Fruit fly (Drosophila melanogaster) whole organism, embryonic: ENCODE data around the gene CG34148.

ENCODE experiments used
- CG13287 ChIP-seq: fragments of 200-800 bp; sonication (Bioruptor generic); IDR thresholded peaks from 2 replicates; pipeline ENCODE4 v1.3.6; 2022; ENCODE audit warnings: missing biosample characterization, missing genetic modification characterization; ENCODE audit not compliant: partially characterized antibody
- CG2116 ChIP-seq: fragments of 200-800 bp; sonication (Bioruptor generic); optimal IDR thresholded peaks from 3 replicates; lab custom pipeline; 2018; ENCODE audit warnings: missing biosample characterization, mild to moderate bottlenecking, missing genetic modification characterization
- CG2712 ChIP-seq: fragments of 200-800 bp; optimal IDR thresholded peaks from 3 replicates; lab custom pipeline; 2019; ENCODE audit warnings: missing biosample characterization, mild to moderate bottlenecking, missing genetic modification characterization, moderate library complexity
- CG2875 ChIP-seq: fragments of 200-800 bp; sonication (Bioruptor generic); optimal IDR thresholded peaks from 2 replicates; lab custom pipeline; 2017; ENCODE audit warnings: missing biosample characterization, mild to moderate bottlenecking, missing genetic modification characterization, missing genetic modification reagents
- CG3995 ChIP-seq: fragments of 200-800 bp; sonication (Bioruptor generic); optimal IDR thresholded peaks from 3 replicates; lab custom pipeline; 2016; ENCODE audit warnings: missing biosample characterization, missing genetic modification characterization
- CG4282 ChIP-seq: fragments of 200-800 bp; sonication (Bioruptor generic); optimal IDR thresholded peaks from 2 replicates; lab custom pipeline; 2016; ENCODE audit warnings: missing biosample characterization, missing genetic modification characterization
- CG5180 ChIP-seq: fragments of 200-800 bp; sonication (Bioruptor generic); optimal IDR thresholded peaks from 3 replicates; lab custom pipeline; 2017; ENCODE audit warnings: missing biosample characterization, missing genetic modification characterization, mild to moderate bottlenecking, moderate library complexity, missing genetic modification reagents
- CG6765 ChIP-seq: fragments of 200-800 bp; sonication (Bioruptor generic); optimal IDR thresholded peaks from 3 replicates; lab custom pipeline; 2017; ENCODE audit warnings: missing biosample characterization, mild to moderate bottlenecking, missing genetic modification characterization
- CG7745 ChIP-seq: fragments of 200-800 bp; sonication (Bioruptor generic); optimal IDR thresholded peaks from 2 replicates; lab custom pipeline; 2018; ENCODE audit warnings: missing biosample characterization, mild to moderate bottlenecking, missing genetic modification characterization, moderate library complexity
- CG7839 ChIP-seq: fragments of 200-800 bp; sonication (Bioruptor generic); optimal IDR thresholded peaks from 3 replicates; lab custom pipeline; 2018; ENCODE audit warnings: missing biosample characterization, mild to moderate bottlenecking, missing genetic modification characterization, moderate library complexity
- CG7963 ChIP-seq: fragments of 200-800 bp; sonication (Bioruptor generic); IDR thresholded peaks from 3 replicates; pipeline ENCODE4 v1.3.6; 2022; ENCODE audit warnings: missing biosample characterization, missing genetic modification characterization; ENCODE audit not compliant: partially characterized antibody
- D ChIP-seq, 2 experiments: fragments of 200-800 bp in 1 of 2; fragments of >200 bp in 1 of 2; sonication (Bioruptor generic) in 1 of 2; optimal IDR thresholded peaks; 2 replicates in 1 of 2; 3 replicates in 1 of 2; lab custom pipeline; 2017; ENCODE audit warnings: mild to moderate bottlenecking in 1 of 2, missing biosample characterization in 1 of 2, missing genetic modification characterization in 1 of 2, missing genetic modification reagents in 1 of 2
- Gsc ChIP-seq: fragments of 200-800 bp; sonication (Bioruptor generic); IDR thresholded peaks from 2 replicates; pipeline ENCODE4 v1.3.6; 2022; ENCODE audit warnings: missing biosample characterization, missing genetic modification characterization
- MBD-R2 ChIP-seq: fragments of 200-800 bp; sonication (Bioruptor generic); IDR thresholded peaks from 2 replicates; pipeline ENCODE4 v1.3.6; 2022; ENCODE audit warnings: missing biosample characterization, missing genetic modification characterization
- Oaz ChIP-seq: fragments of 200-800 bp; sonication (Bioruptor generic); IDR thresholded peaks from 2 replicates; pipeline ENCODE4 v1.3.6; 2022; ENCODE audit warnings: missing biosample characterization, missing genetic modification characterization
- Pdp1 ChIP-seq, 2 experiments: fragments of 200-800 bp; sonication (Bioruptor generic); optimal IDR thresholded peaks; 3 replicates each; lab custom pipeline; 2016; ENCODE audit warnings: missing biosample characterization in 2 of 2, missing genetic modification characterization in 2 of 2, mild to moderate bottlenecking in 1 of 2, moderate library complexity in 1 of 2
- ash1 ChIP-seq: fragments of 200-800 bp; sonication (Bioruptor generic); optimal IDR thresholded peaks from 2 replicates; lab custom pipeline; 2018; ENCODE audit warnings: missing biosample characterization, mild to moderate bottlenecking, missing genetic modification characterization
- chm ChIP-seq: fragments of 200-800 bp; sonication (Bioruptor generic); IDR thresholded peaks from 2 replicates; pipeline ENCODE4 v1.3.6; 2022; ENCODE audit warnings: missing biosample characterization, missing genetic modification characterization
- crol ChIP-seq: fragments of 200-800 bp; sonication (Bioruptor generic); IDR thresholded peaks from 2 replicates; pipeline ENCODE4 v1.3.6; 2022; ENCODE audit warnings: missing biosample characterization, missing genetic modification characterization
- crp ChIP-seq, 2 experiments: fragments of 200-800 bp; sonication (Bioruptor generic); optimal IDR thresholded peaks; 2 replicates in 1 of 2; 3 replicates in 1 of 2; lab custom pipeline; 2017; ENCODE audit warnings: missing biosample characterization in 2 of 2, missing genetic modification characterization in 2 of 2, mild to moderate bottlenecking in 1 of 2, moderate library complexity in 1 of 2
- dan ChIP-seq: fragments of 200-800 bp; sonication (Bioruptor generic); IDR thresholded peaks from 2 replicates; pipeline ENCODE4 v1.3.6; 2022; ENCODE audit warnings: missing biosample characterization, missing genetic modification characterization
- emc ChIP-seq: fragments of 200-800 bp; sonication (Bioruptor generic); optimal IDR thresholded peaks from 2 replicates; lab custom pipeline; 2016; ENCODE audit warnings: missing biosample characterization, missing genetic modification characterization
- ewg ChIP-seq: fragments of 200-800 bp; sonication (Bioruptor generic); optimal IDR thresholded peaks from 3 replicates; lab custom pipeline; 2017; ENCODE audit warnings: mild to moderate bottlenecking, missing biosample characterization, missing genetic modification reagents, missing genetic modification characterization
- gcm ChIP-seq: fragments of 200-800 bp; sonication (Bioruptor generic); optimal IDR thresholded peaks from 2 replicates; lab custom pipeline; 2019; ENCODE audit warnings: missing biosample characterization, mild to moderate bottlenecking, missing genetic modification characterization, moderate library complexity
- grau ChIP-seq: fragments of 200-800 bp; optimal IDR thresholded peaks from 3 replicates; lab custom pipeline; 2019; ENCODE audit warnings: missing biosample characterization, mild to moderate bottlenecking, missing genetic modification characterization, moderate library complexity
- gsb-n ChIP-seq: fragments of 200-800 bp; sonication (Bioruptor generic); optimal IDR thresholded peaks from 3 replicates; lab custom pipeline; 2018; ENCODE audit warnings: missing biosample characterization, mild to moderate bottlenecking, missing genetic modification characterization
- hbn ChIP-seq: fragments of 200-800 bp; sonication (Bioruptor generic); IDR thresholded peaks from 2 replicates; pipeline ENCODE4 v1.3.6; 2022; ENCODE audit warnings: missing biosample characterization, missing genetic modification characterization; ENCODE audit not compliant: partially characterized antibody
- hkb ChIP-seq, 2 experiments: fragments of 200-800 bp in 1 of 2; fragments of >200 bp in 1 of 2; sonication (Bioruptor generic) in 1 of 2; IDR thresholded peaks in 1 of 2; optimal IDR thresholded peaks in 1 of 2; 2 replicates each; pipeline versions ENCODE4 v1.3.6 to Lab custom; 2017 to 2022; ENCODE audit warnings: missing biosample characterization in 1 of 2, missing genetic modification characterization in 1 of 2
- kay ChIP-seq: fragments of 200-800 bp; sonication (Bioruptor generic); optimal IDR thresholded peaks from 2 replicates; lab custom pipeline; 2016; ENCODE audit warnings: missing biosample characterization, missing genetic modification characterization
- lov ChIP-seq, 2 experiments: fragments of 200-800 bp in 1 of 2; fragments of >200 bp in 1 of 2; sonication (Bioruptor generic) in 1 of 2; IDR thresholded peaks in 1 of 2; optimal IDR thresholded peaks in 1 of 2; 2 replicates in 1 of 2; 3 replicates in 1 of 2; pipeline versions ENCODE4 v1.3.6 to Lab custom; 2017 to 2022; ENCODE audit warnings: missing biosample characterization in 1 of 2, missing genetic modification characterization in 1 of 2
- onecut ChIP-seq: fragments of 200-800 bp; sonication (Bioruptor generic); IDR thresholded peaks from 2 replicates; pipeline ENCODE4 v1.3.6; 2022; ENCODE audit warnings: missing biosample characterization, missing genetic modification characterization
- pros ChIP-seq: fragments of 200-800 bp; sonication (Bioruptor generic); optimal IDR thresholded peaks from 3 replicates; lab custom pipeline; 2019; ENCODE audit warnings: missing biosample characterization, mild to moderate bottlenecking, missing genetic modification characterization, moderate library complexity
- ranshi ChIP-seq: fragments of 200-800 bp; sonication (Bioruptor generic); IDR thresholded peaks from 2 replicates; pipeline ENCODE4 v1.3.6; 2022; ENCODE audit warnings: missing biosample characterization, missing genetic modification characterization
- sd ChIP-seq: fragments of 200-800 bp; sonication (Bioruptor generic); optimal IDR thresholded peaks from 3 replicates; lab custom pipeline; 2018; ENCODE audit warnings: missing biosample characterization, mild to moderate bottlenecking, missing genetic modification characterization, moderate library complexity
- seq ChIP-seq: fragments of 200-800 bp; sonication (Bioruptor generic); IDR thresholded peaks from 2 replicates; pipeline ENCODE4 v1.3.6; 2022; ENCODE audit warnings: missing biosample characterization, missing genetic modification characterization
- sisA ChIP-seq: fragments of 200-800 bp; sonication (Bioruptor generic); IDR thresholded peaks from 2 replicates; pipeline ENCODE4 v1.3.6; 2022; ENCODE audit warnings: missing biosample characterization, missing genetic modification characterization

CG34148 gene

DNA sequence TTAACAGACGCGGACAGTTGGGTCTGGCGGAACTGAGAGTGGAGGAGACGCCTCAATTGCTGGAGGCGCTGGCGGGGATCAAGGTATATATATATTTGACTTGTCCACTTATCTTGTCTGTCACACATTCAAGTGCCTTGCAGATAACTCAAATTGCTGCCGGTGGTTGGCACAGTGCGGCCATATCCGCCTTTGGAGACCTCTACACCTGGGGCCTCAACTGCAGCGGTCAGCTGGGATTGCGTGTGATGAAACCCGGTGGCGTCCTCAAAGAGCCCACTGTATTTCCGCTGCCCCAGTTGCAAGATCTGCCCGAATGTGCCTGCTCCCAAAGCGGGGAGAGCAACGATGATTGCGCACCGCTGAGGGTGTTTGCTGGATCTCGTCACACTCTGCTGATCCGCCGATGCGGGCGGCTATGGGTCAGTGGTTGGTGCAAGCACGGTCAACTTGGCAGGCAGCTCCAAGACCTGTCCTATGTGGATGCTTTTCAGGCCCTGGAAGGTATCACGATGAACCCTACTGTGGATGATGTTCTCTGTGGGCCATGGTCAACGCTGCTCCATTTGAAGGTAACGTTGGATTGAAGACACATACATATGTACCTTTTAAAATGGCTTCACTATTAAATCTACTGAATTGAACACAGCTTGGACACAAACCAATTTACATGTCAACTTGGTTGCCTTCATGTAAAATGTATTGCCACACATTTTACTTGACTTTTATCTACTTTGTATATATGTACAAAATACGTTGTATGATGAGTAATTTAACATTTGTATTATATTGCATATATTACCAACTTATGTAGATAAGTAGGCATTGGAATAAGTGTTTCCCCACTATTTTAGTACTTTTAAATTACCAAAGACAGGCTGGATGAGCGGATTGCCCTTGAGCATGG, 10.5 kb upstream of the CG34148 start, which contains the start of gene CG43844 (continued):
- TF ChIP-seq CG4282 (GFP tag; lab: Kevin White, UChicago) (no peak), CG7839 (no peak), CG7745 (tag; lab: Kevin White, UChicago) (no peak), emc (GFP tag; lab: Kevin White, UChicago) (no peak), ewg (GFP tag; lab: Kevin White, UChicago) (no peak), CG2116 (no peak), gcm (peak; percentile 83), hkb (optimal IDR thresholded peaks at IDR 0.05; lab: Kevin White, UChicago) (no peak), hkb (GFP tag; IDR thresholded peaks at IDR 0.05; lab: Robert Waterston, UW) (no peak), crp (GFP tag; optimal IDR thresholded peaks at IDR 0.05; lab: Kevin White, UChicago) (no peak), CG5180 (GFP tag; lab: Kevin White, UChicago) (no peak), Pdp1 (GFP tag; optimal IDR thresholded peaks at IDR 0.05; lab: Kevin White, UChicago) (peak in 1 of 2 experiments; percentile 21), dan (GFP tag; lab: Robert Waterston, UW) (no peak), hbn (GFP tag; lab: Robert Waterston, UW) (no peak), chm (GFP tag; lab: Robert Waterston, UW) (no peak), Gsc (GFP tag; lab: Robert Waterston, UW) (no peak), CG3995 (GFP tag; lab: Kevin White, UChicago) (no peak), grau (tag; lab: Kevin White, UChicago) (peak; percentile 50), ranshi (GFP tag; lab: Robert Waterston, UW) (no peak), sd (tag; lab: Kevin White, UChicago) (no peak), D (optimal IDR thresholded peaks at IDR 0.05; lab: Kevin White, UChicago) (no peak), D (GFP tag; optimal IDR thresholded peaks at IDR 0.05; lab: Kevin White, UChicago) (no peak), CG7963 (GFP tag; lab: Robert Waterston, UW) (peak; percentile 34; the same call in 1 of the 3 replicates), ash1 (GFP tag; lab: Kevin White, UChicago) (no peak), crol (GFP tag; lab: Robert Waterston, UW) (no peak), kay (GFP tag; lab: Kevin White, UChicago) (peak; percentile 44), seq (GFP tag; lab: Robert Waterston, UW) (no peak), onecut (no peak), CG13287 (GFP tag; lab: Robert Waterston, UW) (peak; percentile 71), pros (GFP tag; lab: Kevin White, UChicago) (no peak), gsb-n (tag; lab: Kevin White, UChicago) (no peak), Oaz (GFP tag; lab: Robert Waterston, UW) (no peak), sisA (0 out of 2 replicates have a peak, but pooled peaks have one; percentile 6), MBD-R2 (GFP tag; lab: Robert Waterston, UW) (no peak), CG2712 (tag; lab: Kevin White, UChicago) (no peak), CG6765 (GFP tag; lab: Kevin White, UChicago) (no peak), CG2875 (GFP tag; lab: Kevin White, UChicago) (no peak), lov (optimal IDR thresholded peaks at IDR 0.05; lab: Kevin White, UChicago) (no peak), lov (GFP tag; IDR thresholded peaks at IDR 0.05; lab: Robert Waterston, UW) (no peak)
